Worm (Caenorhabditis elegans) whole organism, L2 larva: ENCODE measurements around the gene F41B4.1.
A peak's percentile ranks its signal among the peaks of the same experiment; 100 is the strongest.

Source experiments
- C34F6.9 ChIP-seq: fragments of 150-350 bp; optimal IDR thresholded peaks from 2 replicates; lab custom pipeline; 2014; ENCODE audit warnings: missing biosample characterization, missing genetic modification characterization
- F13H6.1 ChIP-seq: sonication (generic microtip); optimal IDR thresholded peaks from 2 replicates; lab custom pipeline; 2016; ENCODE audit warnings: missing genetic modification characterization, missing compliant biosample characterization
- R02D3.7 ChIP-seq: fragments of 150-350 bp; optimal IDR thresholded peaks from 2 replicates; lab custom pipeline; 2014; ENCODE audit warnings: missing biosample characterization, missing genetic modification characterization
- Y55F3AM.14 ChIP-seq: fragments of 200-800 bp; sonication (Bioruptor generic); optimal IDR thresholded peaks from 2 replicates; lab custom pipeline; 2018; ENCODE audit warnings: mild to moderate bottlenecking, missing genetic modification characterization, missing compliant biosample characterization
- ZK546.5 ChIP-seq: sonication (generic microtip); optimal IDR thresholded peaks from 2 replicates; lab custom pipeline; 2017; ENCODE audit warnings: missing biosample characterization, missing genetic modification characterization
- ama-1 ChIP-seq: fragments of 150-350 bp; optimal IDR thresholded peaks from 2 replicates; lab custom pipeline; 2018; ENCODE audit warnings: inconsistent platforms
- blmp-1 ChIP-seq: sonication (generic microtip); optimal IDR thresholded peaks from 2 replicates; lab custom pipeline; 2017; ENCODE audit warnings: missing genetic modification characterization, mild to moderate bottlenecking, missing compliant biosample characterization, antibody characterized with exemption, moderate library complexity; ENCODE audit not compliant: insufficient read depth
- ceh-16 ChIP-seq: fragments of 150-350 bp; optimal IDR thresholded peaks from 2 replicates; lab custom pipeline; 2014; ENCODE audit warnings: missing biosample characterization, missing genetic modification characterization
- ceh-82 ChIP-seq: fragments of 150-350 bp; optimal IDR thresholded peaks from 2 replicates; lab custom pipeline; 2014; ENCODE audit warnings: missing biosample characterization, missing genetic modification characterization
- crh-2 ChIP-seq: sonication (generic microtip); optimal IDR thresholded peaks from 2 replicates; lab custom pipeline; 2017; ENCODE audit warnings: missing biosample characterization, missing genetic modification characterization
- dmd-4 ChIP-seq: sonication (generic microtip); optimal IDR thresholded peaks from 2 replicates; lab custom pipeline; 2017; ENCODE audit warnings: missing biosample characterization, missing genetic modification characterization
- egl-27 ChIP-seq: sonication (generic microtip); optimal IDR thresholded peaks from 3 replicates; lab custom pipeline; 2017; ENCODE audit warnings: missing biosample characterization, missing genetic modification reagents, missing genetic modification characterization
- elt-1 ChIP-seq: fragments of 150-350 bp; optimal IDR thresholded peaks from 2 replicates; lab custom pipeline; 2014; ENCODE audit warnings: missing biosample characterization, missing genetic modification characterization
- elt-3 ChIP-seq: sonication (generic microtip); optimal IDR thresholded peaks from 2 replicates; lab custom pipeline; 2017; ENCODE audit warnings: missing biosample characterization, missing genetic modification characterization
- fos-1 ChIP-seq: fragments of 150-350 bp; optimal IDR thresholded peaks from 2 replicates; lab custom pipeline; 2014; ENCODE audit warnings: missing biosample characterization, missing genetic modification characterization
- gmeb-1 ChIP-seq: fragments of 150-350 bp; optimal IDR thresholded peaks from 2 replicates; lab custom pipeline; 2014; ENCODE audit warnings: missing biosample characterization, missing genetic modification characterization
- lin-11 ChIP-seq: fragments of 150-350 bp; sonication (generic microtip); optimal IDR thresholded peaks from 2 replicates; lab custom pipeline; 2014; ENCODE audit warnings: missing biosample characterization, missing genetic modification characterization, inconsistent platforms, mixed read lengths
- lin-13 ChIP-seq: fragments of 150-350 bp; optimal IDR thresholded peaks from 2 replicates; lab custom pipeline; 2014; ENCODE audit warnings: missing biosample characterization, missing genetic modification reagents, missing genetic modification characterization
- lin-39 ChIP-seq: fragments of 150-350 bp; optimal IDR thresholded peaks from 2 replicates; lab custom pipeline; 2014; ENCODE audit warnings: missing biosample characterization, missing genetic modification reagents, missing genetic modification characterization
- lsy-2 ChIP-seq, 2 experiments: fragments of 150-350 bp in 1 of 2; sonication (generic microtip) in 1 of 2; optimal IDR thresholded peaks; 2 replicates each; lab custom pipeline; 2014 to 2017; ENCODE audit warnings: missing biosample characterization in 2 of 2, missing genetic modification characterization in 2 of 2
- mab-5 ChIP-seq: fragments of 150-350 bp; optimal IDR thresholded peaks from 2 replicates; lab custom pipeline; 2014; ENCODE audit warnings: missing biosample characterization, missing genetic modification characterization
- mbf-1 ChIP-seq: sonication (generic microtip); optimal IDR thresholded peaks from 2 replicates; lab custom pipeline; 2017; ENCODE audit warnings: missing biosample characterization, missing genetic modification characterization
- mdl-1 ChIP-seq, 2 experiments: fragments of 150-350 bp in 1 of 2; sonication (generic microtip) in 1 of 2; optimal IDR thresholded peaks; 2 replicates each; lab custom pipeline; 2017; ENCODE audit warnings: missing biosample characterization in 2 of 2, missing genetic modification characterization in 2 of 2
- nhr-12 ChIP-seq: fragments of 150-350 bp; optimal IDR thresholded peaks from 2 replicates; lab custom pipeline; 2014; ENCODE audit warnings: missing biosample characterization, missing genetic modification characterization
- nhr-129 ChIP-seq: fragments of 150-350 bp; optimal IDR thresholded peaks from 2 replicates; lab custom pipeline; 2014; ENCODE audit warnings: missing biosample characterization, missing genetic modification characterization
- nhr-21 ChIP-seq: fragments of 150-350 bp; optimal IDR thresholded peaks from 2 replicates; lab custom pipeline; 2014; ENCODE audit warnings: missing biosample characterization, missing genetic modification characterization
- nhr-23 ChIP-seq: fragments of 150-350 bp; optimal IDR thresholded peaks from 2 replicates; lab custom pipeline; 2014; ENCODE audit warnings: missing biosample characterization, missing genetic modification reagents, missing genetic modification characterization
- nhr-237 ChIP-seq: fragments of 150-350 bp; optimal IDR thresholded peaks from 2 replicates; lab custom pipeline; 2014; ENCODE audit warnings: missing biosample characterization, missing genetic modification characterization
- nhr-25 ChIP-seq: fragments of 150-350 bp; sonication (generic microtip); optimal IDR thresholded peaks from 3 replicates; lab custom pipeline; 2014; ENCODE audit warnings: missing biosample characterization, missing genetic modification characterization
- nhr-6 ChIP-seq: fragments of 150-350 bp; optimal IDR thresholded peaks from 2 replicates; lab custom pipeline; 2014; ENCODE audit warnings: missing biosample characterization, missing genetic modification characterization
- peb-1 ChIP-seq: fragments of 150-350 bp; optimal IDR thresholded peaks from 2 replicates; lab custom pipeline; 2014; ENCODE audit warnings: missing biosample characterization, missing genetic modification characterization
- sma-3 ChIP-seq: sonication (generic microtip); optimal IDR thresholded peaks from 2 replicates; lab custom pipeline; 2016; ENCODE audit warnings: missing genetic modification reagents, missing genetic modification characterization, missing compliant biosample characterization
- sma-9 ChIP-seq, 2 experiments: fragments of 150-350 bp in 1 of 2; sonication (generic microtip) in 1 of 2; optimal IDR thresholded peaks; 2 replicates each; lab custom pipeline; 2014 to 2016; ENCODE audit warnings: missing genetic modification characterization in 2 of 2, mild to moderate bottlenecking in 1 of 2, missing biosample characterization in 1 of 2, missing compliant biosample characterization in 1 of 2, missing genetic modification reagents in 1 of 2, moderate library complexity in 1 of 2
- snpc-4 ChIP-seq: fragments of 150-350 bp; optimal IDR thresholded peaks from 2 replicates; lab custom pipeline; 2014; ENCODE audit warnings: missing biosample characterization, missing genetic modification characterization
- unc-39 ChIP-seq: fragments of 150-350 bp; optimal IDR thresholded peaks from 2 replicates; lab custom pipeline; 2014; ENCODE audit warnings: missing biosample characterization, missing genetic modification characterization
- unc-55 ChIP-seq: fragments of 150-350 bp; sonication (generic microtip); optimal IDR thresholded peaks from 3 replicates; lab custom pipeline; 2014; ENCODE audit warnings: missing biosample characterization, missing genetic modification reagents, missing genetic modification characterization
- unc-62 ChIP-seq: fragments of 150-350 bp; optimal IDR thresholded peaks from 2 replicates; lab custom pipeline; 2014; ENCODE audit warnings: missing biosample characterization, missing genetic modification reagents, missing genetic modification characterization
- ztf-1 ChIP-seq: fragments of 200-800 bp; sonication (Bioruptor generic); conservative IDR thresholded peaks from 2 replicates; pipeline ENCODE4 v1.3.6; 2022; ENCODE audit warnings: missing genetic modification characterization, missing compliant biosample characterization

Gene F41B4.1

ce11 chrX:6808239-6808638 lies 17.4 kb downstream of the F41B4.1 start:
- TF ChIP-seq nhr-25 (tag; lab: Kevin White, UChicago) (peak; percentile 23), nhr-129 (no peak), Y55F3AM.14 (peak; percentile 26), dmd-4 (tag; lab: Kevin White, UChicago) (no peak), blmp-1 (tag; lab: Kevin White, UChicago) (peak; percentile 82), C34F6.9 (tag; lab: Kevin White, UChicago) (peak; percentile 57), unc-55 (GFP tag; lab: Kevin White, UChicago) (peak; percentile 26), ZK546.5 (tag; lab: Kevin White, UChicago) (no peak), mdl-1 (tag; optimal IDR thresholded peaks at IDR 0.05; lab: Kevin White, UChicago) (no peak)
- TF ChIP-seq, all 48 proteins: peak for 5

ce11 chrX:6807137-6807861 lies 18.4 kb downstream of the F41B4.1 start:
- TF ChIP-seq sma-3 (GFP tag; lab: Kevin White, UChicago) = peak; percentile 10
- no peak for TF ChIP-seq nhr-12 (tag; lab: Kevin White, UChicago)
- TF ChIP-seq ceh-82 (tag; lab: Kevin White, UChicago) = no peak
- TF ChIP-seq ztf-1 (GFP tag; lab: Robert Waterston, UW) = no peak
- TF ChIP-seq nhr-129 = peak; percentile 66
- no peak for TF ChIP-seq nhr-21 (tag; lab: Kevin White, UChicago)
- no peak for TF ChIP-seq Y55F3AM.14
- TF ChIP-seq lin-13 = no peak
- TF ChIP-seq ZK546.5 (tag; lab: Kevin White, UChicago) = no peak
- TF ChIP-seq R02D3.7 = no peak
- no peak for TF ChIP-seq C34F6.9 (tag; lab: Kevin White, UChicago)
- no peak for TF ChIP-seq lin-39 (tag; lab: Kevin White, UChicago)
- no peak for TF ChIP-seq mbf-1 (tag; lab: Kevin White, UChicago)
- no peak for TF ChIP-seq gmeb-1 (tag; lab: Kevin White, UChicago)
- TF ChIP-seq nhr-23 (tag; lab: Kevin White, UChicago) = no peak
- no peak for TF ChIP-seq crh-2
- TF ChIP-seq unc-55 (GFP tag; lab: Kevin White, UChicago) = peak; percentile 13
- TF ChIP-seq sma-9 (GFP tag; optimal IDR thresholded peaks at IDR 0.05; lab: Kevin White, UChicago) = peak; percentile 42
- no peak for TF ChIP-seq sma-9 (tag; optimal IDR thresholded peaks at IDR 0.05; lab: Kevin White, UChicago)
- TF ChIP-seq nhr-237 (tag; lab: Kevin White, UChicago) = no peak
- TF ChIP-seq nhr-25 (tag; lab: Kevin White, UChicago) = no peak
- TF ChIP-seq ceh-16 (tag; lab: Kevin White, UChicago) = no peak

ce11 chrX:6806463-6806862 lies 19.2 kb downstream of the F41B4.1 start, which contains the start of gene atg-2:
atg-2 (plus strand) TSS chrX:6806763.
- TF ChIP-seq dmd-4 (tag; lab: Kevin White, UChicago) (no peak), unc-39 (tag; lab: Kevin White, UChicago) (no peak), nhr-23 (tag; lab: Kevin White, UChicago) (no peak), ama-1 (lab: Kevin White, UChicago) (no peak), lin-11 (tag; lab: Kevin White, UChicago) (no peak), elt-1 (tag; lab: Kevin White, UChicago) (no peak), elt-3 (tag; lab: Kevin White, UChicago) (no peak), F13H6.1 (no peak), lin-13 (no peak)
- TF ChIP-seq, all 48 proteins: peak for 0

DNA sequence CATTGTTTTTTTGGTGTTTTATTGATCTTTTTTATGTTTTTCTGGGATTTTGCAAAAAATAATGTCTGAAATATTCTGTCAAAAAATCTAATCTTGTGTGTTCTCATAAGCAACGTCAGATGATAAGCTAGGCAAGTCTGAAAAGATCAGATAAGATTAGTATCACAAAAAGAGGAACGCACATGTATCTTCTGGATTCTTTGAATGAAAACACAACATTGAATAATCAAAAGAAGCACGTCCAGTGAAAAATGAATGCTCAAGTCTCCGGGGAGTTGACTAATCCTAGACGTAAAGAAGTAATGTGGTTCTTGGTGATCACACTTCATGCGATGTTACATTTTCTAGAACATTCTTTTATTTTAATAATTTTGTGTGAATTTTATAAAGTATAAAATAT lies 20.2 kb downstream of the F41B4.1 start:
- TF ChIP-seq nhr-6 (tag; lab: Kevin White, UChicago) (no peak), peb-1 (tag; lab: Kevin White, UChicago) (no peak), nhr-21 (tag; lab: Kevin White, UChicago) (no peak), unc-62 (GFP tag; lab: Kevin White, UChicago) (no peak), dmd-4 (tag; lab: Kevin White, UChicago) (no peak), nhr-25 (tag; lab: Kevin White, UChicago) (no peak), unc-55 (GFP tag; lab: Kevin White, UChicago) (peak; percentile 36), lsy-2 (tag; optimal IDR thresholded peaks at IDR 0.05; lab: Kevin White, UChicago) (peak in 1 of 2 experiments; percentile 8), mab-5 (tag; lab: Kevin White, UChicago) (peak; percentile 22), egl-27 (tag; lab: Kevin White, UChicago) (no peak), ceh-82 (tag; lab: Kevin White, UChicago) (no peak), nhr-12 (tag; lab: Kevin White, UChicago) (no peak), C34F6.9 (tag; lab: Kevin White, UChicago) (peak; percentile 8), blmp-1 (tag; lab: Kevin White, UChicago) (no peak), fos-1 (tag; lab: Kevin White, UChicago) (no peak), gmeb-1 (tag; lab: Kevin White, UChicago) (no peak), snpc-4 (tag; lab: Kevin White, UChicago) (no peak)
